Worm (Caenorhabditis elegans): Measurements from ENCODE around the gene H25K10.2.
A peak's percentile ranks its signal among the peaks of the same experiment; 100 is the strongest.

H25K10.2 gene

DNA sequence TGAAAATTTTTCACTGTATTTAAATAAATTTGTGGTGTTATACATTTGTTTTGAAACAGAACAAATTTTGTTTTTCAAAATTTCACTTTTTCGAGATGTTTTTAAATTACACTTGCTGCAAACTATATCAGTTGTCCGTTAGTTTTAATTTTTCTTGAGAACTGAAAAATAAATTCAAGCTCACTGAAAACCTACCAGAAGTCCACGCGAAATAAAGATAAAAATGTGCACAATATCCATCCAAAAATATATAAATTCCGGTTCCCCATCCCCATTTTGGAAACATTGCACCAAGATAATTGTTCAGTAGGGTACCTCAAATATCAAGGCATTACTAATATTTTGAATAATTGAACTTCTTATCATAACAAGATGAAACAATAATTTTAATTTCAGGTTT lies 9.9 kb upstream of the H25K10.2 start:
- no peak for TF ChIP-seq ceh-43 (GFP tag; optimal IDR thresholded peaks at IDR 0.05)
- TF ChIP-seq zip-8 (tag; optimal IDR thresholded peaks at IDR 0.05), result no peak
- TF ChIP-seq mab-5 (tag; optimal IDR thresholded peaks at IDR 0.05), result no peak
- no peak for TF ChIP-seq nhr-76 (tag; optimal IDR thresholded peaks at IDR 0.05)
- no peak for TF ChIP-seq lsy-2 (tag; optimal IDR thresholded peaks at IDR 0.05)
- TF ChIP-seq blmp-1 (tag; optimal IDR thresholded peaks at IDR 0.05), result no peak

DNA sequence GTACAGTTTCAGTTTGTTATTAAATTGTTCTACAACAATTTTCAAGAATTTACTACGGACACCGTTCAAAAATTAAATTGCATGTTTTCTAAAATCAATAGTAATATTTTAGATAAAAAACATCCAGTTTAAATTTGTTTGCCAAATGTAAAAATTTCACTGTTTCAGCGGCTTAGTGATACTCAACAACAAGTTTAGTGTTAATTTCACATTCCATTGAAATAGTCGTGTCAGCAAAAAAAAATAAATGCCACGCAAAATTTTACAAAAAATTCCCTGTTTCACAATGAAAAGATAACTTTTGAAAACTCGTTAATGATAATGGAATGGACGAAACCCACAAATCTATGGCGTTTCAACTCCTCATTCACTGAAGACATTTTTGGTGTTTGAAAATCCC lies 5.4 kb upstream of the H25K10.2 start:
- TF ChIP-seq nhr-237 (tag; optimal IDR thresholded peaks at IDR 0.05), result no peak
- no peak for TF ChIP-seq ces-1 (GFP tag; optimal IDR thresholded peaks at IDR 0.05)
- no peak for TF ChIP-seq bed-3 (GFP tag; optimal IDR thresholded peaks at IDR 0.05)
- no peak for TF ChIP-seq nhr-76 (tag; optimal IDR thresholded peaks at IDR 0.05)
- TF ChIP-seq hlh-1 (tag; optimal IDR thresholded peaks at IDR 0.05), result no peak
- TF ChIP-seq mep-1 (tag; optimal IDR thresholded peaks at IDR 0.05), result no peak
- no peak for TF ChIP-seq M03D4.4 (tag; optimal IDR thresholded peaks at IDR 0.05)
- TF ChIP-seq ceh-83 (GFP tag; optimal IDR thresholded peaks at IDR 0.05), result no peak
- TF ChIP-seq elt-3 (tag; optimal IDR thresholded peaks at IDR 0.05), result no peak
- no peak for TF ChIP-seq pha-4 (tag; optimal IDR thresholded peaks at IDR 0.05)

DNA sequence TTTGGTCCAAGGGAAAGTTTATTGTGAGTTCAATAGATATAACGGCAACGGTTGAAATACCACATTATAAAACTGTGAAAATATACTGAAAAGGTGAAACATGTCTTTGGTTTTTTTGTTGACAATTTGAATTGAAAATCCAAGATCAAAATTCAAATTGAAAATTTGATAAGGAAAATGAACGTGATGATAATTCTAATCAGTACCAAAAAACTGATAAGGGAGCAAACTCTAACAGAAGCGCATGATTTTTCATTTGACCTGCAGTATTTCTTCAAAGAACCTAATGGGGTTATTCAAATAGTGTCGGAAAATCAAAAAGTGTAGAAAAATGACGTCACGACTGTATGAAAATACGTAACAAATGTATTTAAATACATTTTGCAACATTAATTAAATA lies 7.4 kb downstream of the H25K10.2 start:
- TF ChIP-seq unc-62 (GFP tag; optimal IDR thresholded peaks at IDR 0.05) (no peak), ztf-11 (tag; optimal IDR thresholded peaks at IDR 0.05) (no peak), ces-1 (GFP tag; optimal IDR thresholded peaks at IDR 0.05) (no peak), flh-1 (GFP tag; optimal IDR thresholded peaks at IDR 0.05) (no peak), zip-8 (tag; optimal IDR thresholded peaks at IDR 0.05) (peak; percentile 9)

DNA sequence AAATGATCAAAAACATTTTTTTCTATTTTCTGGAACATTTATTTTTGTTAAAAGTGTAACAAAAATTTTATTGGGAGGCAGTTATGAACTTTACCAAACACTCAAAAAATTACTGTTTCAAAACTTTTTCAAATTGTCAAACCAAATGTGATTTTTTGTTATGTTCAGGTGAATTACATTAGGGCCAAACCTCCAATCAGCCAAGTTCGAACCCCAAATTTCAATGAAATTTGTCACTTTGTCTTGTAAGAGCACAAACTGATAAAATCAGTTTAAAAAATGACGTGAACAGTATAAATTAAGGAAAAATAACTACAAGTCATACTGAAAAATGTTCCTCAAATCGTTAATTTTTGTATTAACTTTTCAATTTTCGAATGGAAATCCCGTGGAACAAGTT lies 8.7 kb downstream of the H25K10.2 start, which contains the start of gene H25K10.1:
H25K10.1 (plus strand) TSS at position 301 of the 400 bp plus-strand sequence.
- TF ChIP-seq ceh-43 (GFP tag; optimal IDR thresholded peaks at IDR 0.05), result no peak

DNA sequence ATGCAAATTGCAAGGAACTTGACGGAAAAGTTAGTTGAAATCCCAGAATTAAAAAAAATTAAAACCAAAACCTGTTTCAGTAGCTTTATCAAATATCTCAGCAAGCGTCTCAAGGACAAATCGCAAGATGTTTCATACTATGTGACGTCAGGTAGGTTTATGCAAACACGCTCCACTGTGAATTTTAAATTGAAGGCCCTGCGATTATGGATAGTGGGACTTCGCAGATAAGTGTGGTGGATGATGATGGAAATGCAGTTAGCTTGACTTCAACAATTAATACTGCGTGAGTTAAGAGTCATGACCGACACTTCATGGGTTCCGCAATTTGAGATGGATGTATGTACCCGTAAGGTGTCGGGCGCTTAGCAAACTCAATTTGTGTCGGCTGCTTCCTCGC lies 11.0 kb downstream of the H25K10.2 start:
- TF ChIP-seq ham-2 (GFP tag; optimal IDR thresholded peaks at IDR 0.05), result no peak
- TF ChIP-seq lin-32 (GFP tag; optimal IDR thresholded peaks at IDR 0.05), result no peak
- TF ChIP-seq flh-1 (GFP tag; optimal IDR thresholded peaks at IDR 0.05), result no peak
- no peak for TF ChIP-seq blmp-1 (tag; optimal IDR thresholded peaks at IDR 0.05)
- TF ChIP-seq unc-39 (tag; optimal IDR thresholded peaks at IDR 0.05), result no peak
- TF ChIP-seq ceh-43 (GFP tag; optimal IDR thresholded peaks at IDR 0.05), result no peak
- no peak for TF ChIP-seq nhr-28 (tag; optimal IDR thresholded peaks at IDR 0.05)
- no peak for TF ChIP-seq pha-4 (tag; optimal IDR thresholded peaks at IDR 0.05)
- no peak for TF ChIP-seq sptf-1 (tag; optimal IDR thresholded peaks at IDR 0.05)
- TF ChIP-seq lin-13 (tag; optimal IDR thresholded peaks at IDR 0.05), result no peak
- no peak for TF ChIP-seq elt-1 (tag; optimal IDR thresholded peaks at IDR 0.05; ENCODE audit: borderline replicate concordance, insufficient read depth)
- no peak for TF ChIP-seq lsy-2 (tag; optimal IDR thresholded peaks at IDR 0.05)
- TF ChIP-seq mab-5 (tag; optimal IDR thresholded peaks at IDR 0.05), result no peak
- TF ChIP-seq ceh-39 (tag; optimal IDR thresholded peaks at IDR 0.05), result no peak
- no peak for TF ChIP-seq elt-3 (tag; optimal IDR thresholded peaks at IDR 0.05)
- no peak for TF ChIP-seq hlh-1 (tag; optimal IDR thresholded peaks at IDR 0.05)
- no peak for TF ChIP-seq M03D4.4 (tag; optimal IDR thresholded peaks at IDR 0.05)
- TF ChIP-seq nhr-237 (tag; optimal IDR thresholded peaks at IDR 0.05), result no peak

DNA sequence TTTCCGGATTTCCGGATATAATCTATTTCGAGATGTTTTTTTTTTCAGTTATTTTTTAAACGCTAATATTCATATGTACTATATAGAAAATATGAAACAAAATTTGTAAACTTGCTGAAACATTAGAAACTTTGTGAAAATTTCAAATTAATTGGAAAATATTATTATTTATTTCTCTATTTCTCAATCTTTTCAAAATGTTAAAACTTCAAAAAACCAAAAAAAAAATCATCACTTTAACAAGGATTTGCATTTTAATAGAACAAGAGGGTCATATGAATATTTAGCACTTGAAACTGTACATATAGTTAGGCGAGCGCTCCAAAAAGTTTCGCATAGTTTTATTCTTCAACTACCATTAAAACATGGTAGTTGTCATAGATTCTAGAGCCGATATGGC lies 14.1 kb downstream of the H25K10.2 start, which contains the start of gene Y7A9A.1:
Y7A9A.1 (plus strand) TSS at position 301 of the 400 bp plus-strand sequence.
- TF ChIP-seq ceh-43 (GFP tag; optimal IDR thresholded peaks at IDR 0.05) (no peak), lsy-2 (tag; optimal IDR thresholded peaks at IDR 0.05) (no peak), ceh-83 (GFP tag; optimal IDR thresholded peaks at IDR 0.05) (no peak), cnd-1 (tag; optimal IDR thresholded peaks at IDR 0.05) (no peak), mep-1 (tag; optimal IDR thresholded peaks at IDR 0.05) (no peak), ceh-39 (tag; optimal IDR thresholded peaks at IDR 0.05) (no peak), ham-2 (GFP tag; optimal IDR thresholded peaks at IDR 0.05) (no peak), elt-1 (tag; optimal IDR thresholded peaks at IDR 0.05; ENCODE audit: borderline replicate concordance, insufficient read depth) (no peak), M03D4.4 (tag; optimal IDR thresholded peaks at IDR 0.05) (no peak), ztf-11 (tag; optimal IDR thresholded peaks at IDR 0.05) (no peak), mab-5 (tag; optimal IDR thresholded peaks at IDR 0.05) (no peak), nhr-28 (tag; optimal IDR thresholded peaks at IDR 0.05) (no peak), nhr-76 (tag; optimal IDR thresholded peaks at IDR 0.05) (no peak), snpc-4 (tag; optimal IDR thresholded peaks at IDR 0.05) (no peak), nhr-237 (tag; optimal IDR thresholded peaks at IDR 0.05) (no peak), nhr-2 (tag; optimal IDR thresholded peaks at IDR 0.05) (no peak), drap-1 (GFP tag; optimal IDR thresholded peaks at IDR 0.05) (no peak), pha-4 (tag; optimal IDR thresholded peaks at IDR 0.05) (no peak), bed-3 (GFP tag; optimal IDR thresholded peaks at IDR 0.05) (no peak)
